Fruit fly (Drosophila melanogaster) whole organism, wandering third instar larva: ENCODE results near the gene CG12099.
A peak's percentile ranks its signal among the peaks of the same experiment; 100 is the strongest.

Source experiments
- Abd-B ChIP-seq: fragments of >200 bp; optimal IDR thresholded peaks from 2 replicates; lab custom pipeline; 2017; ENCODE audit warnings: missing biosample characterization, missing genetic modification characterization
- CG32264 ChIP-seq: fragments of 200-800 bp; sonication (Bioruptor generic); optimal IDR thresholded peaks from 2 replicates; lab custom pipeline; 2016; ENCODE audit warnings: missing biosample characterization, missing genetic modification characterization
- CG9705 ChIP-seq: fragments of 200-800 bp; sonication (Bioruptor generic); optimal IDR thresholded peaks from 2 replicates; lab custom pipeline; 2018; ENCODE audit warnings: missing biosample characterization, mild to moderate bottlenecking, missing genetic modification characterization
- CrebA ChIP-seq: fragments of 200-800 bp; sonication (Bioruptor generic); optimal IDR thresholded peaks from 2 replicates; lab custom pipeline; 2016; ENCODE audit warnings: missing biosample characterization, mild to moderate bottlenecking, missing genetic modification characterization, borderline replicate concordance
- Dif ChIP-seq: fragments of 200-275, 200-300 bp; sonication (Bioruptor generic); optimal IDR thresholded peaks from 2 replicates; lab custom pipeline; 2018; ENCODE audit warnings: missing biosample characterization, missing genetic modification characterization; ENCODE audit not compliant: partially characterized antibody
- HLH106 ChIP-seq: fragments of 200-800 bp; optimal IDR thresholded peaks from 3 replicates; lab custom pipeline; 2019; ENCODE audit warnings: missing biosample characterization, mild to moderate bottlenecking, missing genetic modification characterization, moderate library complexity
- Hnf4 ChIP-seq: fragments of 200-800 bp; sonication (Bioruptor generic); optimal IDR thresholded peaks from 2 replicates; lab custom pipeline; 2016; ENCODE audit warnings: missing biosample characterization, mild to moderate bottlenecking, missing genetic modification characterization
- Hr78 ChIP-seq: fragments of >200 bp; optimal IDR thresholded peaks from 2 replicates; lab custom pipeline; 2017; ENCODE audit warnings: missing biosample characterization, missing genetic modification characterization
- Hr83 ChIP-seq: fragments of 200-300 bp; sonication (Bioruptor generic); optimal IDR thresholded peaks from 2 replicates; lab custom pipeline; 2016; ENCODE audit warnings: missing biosample characterization, mild to moderate bottlenecking, missing genetic modification characterization, moderate library complexity; ENCODE audit not compliant: poor library complexity, severe bottlenecking
- Jra ChIP-seq: sonication (Bioruptor generic); optimal IDR thresholded peaks from 2 replicates; lab custom pipeline; 2016; ENCODE audit warnings: missing biosample characterization, missing genetic modification characterization
- Mio ChIP-seq: sonication (Bioruptor generic); optimal IDR thresholded peaks from 2 replicates; lab custom pipeline; 2016; ENCODE audit warnings: missing biosample characterization, missing genetic modification characterization
- N ChIP-seq: fragments of >200 bp; optimal IDR thresholded peaks from 2 replicates; lab custom pipeline; 2018; ENCODE audit warnings: missing biosample characterization, missing external identifiers, missing genetic modification characterization
- OdsH ChIP-seq: fragments of 200-800 bp; sonication (Bioruptor generic); optimal IDR thresholded peaks from 2 replicates; lab custom pipeline; 2016; ENCODE audit warnings: missing biosample characterization, mild to moderate bottlenecking, missing genetic modification characterization
- Rel ChIP-seq, 2 experiments: fragments of 200-800 bp; sonication (Bioruptor generic) in 1 of 2; optimal IDR thresholded peaks; 2 replicates in 1 of 2; 3 replicates in 1 of 2; lab custom pipeline; 2016 to 2019; ENCODE audit warnings: mild to moderate bottlenecking in 2 of 2, missing biosample characterization in 2 of 2, missing genetic modification characterization in 2 of 2, moderate library complexity in 1 of 2
- Sp1 ChIP-seq: fragments of 200-800 bp; sonication (Bioruptor generic); optimal IDR thresholded peaks from 3 replicates; lab custom pipeline; 2019; ENCODE audit warnings: missing biosample characterization, mild to moderate bottlenecking, missing genetic modification characterization, moderate library complexity
- br ChIP-seq: fragments of 200-800 bp; sonication (Bioruptor generic); optimal IDR thresholded peaks from 2 replicates; lab custom pipeline; 2016; ENCODE audit warnings: missing biosample characterization, missing genetic modification characterization
- dsf ChIP-seq: sonication (Bioruptor generic); optimal IDR thresholded peaks from 2 replicates; lab custom pipeline; 2016; ENCODE audit warnings: missing biosample characterization, missing genetic modification characterization, borderline replicate concordance
- ey ChIP-seq: fragments of 200-800 bp; sonication (Bioruptor generic); optimal IDR thresholded peaks from 2 replicates; lab custom pipeline; 2016; ENCODE audit warnings: missing biosample characterization, missing genetic modification characterization
- foxo ChIP-seq, 2 experiments: fragments of 200-800 bp; sonication (Bioruptor generic); optimal IDR thresholded peaks; 2 replicates in 1 of 2; 3 replicates in 1 of 2; lab custom pipeline; 2016 to 2017; ENCODE audit warnings: missing biosample characterization in 2 of 2, missing genetic modification characterization in 2 of 2
- fru ChIP-seq: fragments of 200-800 bp; sonication (Bioruptor generic); optimal IDR thresholded peaks from 3 replicates; lab custom pipeline; 2016; ENCODE audit warnings: missing biosample characterization, mild to moderate bottlenecking, missing genetic modification characterization
- h ChIP-seq: fragments of 200-800 bp; sonication (Bioruptor generic); optimal IDR thresholded peaks from 3 replicates; lab custom pipeline; 2016; ENCODE audit warnings: missing biosample characterization, mild to moderate bottlenecking, missing genetic modification characterization
- lola ChIP-seq: fragments of >200 bp; optimal IDR thresholded peaks from 2 replicates; lab custom pipeline; 2017; ENCODE audit warnings: missing biosample characterization, missing genetic modification characterization
- psq ChIP-seq: fragments of 200-800 bp; sonication (Bioruptor generic); optimal IDR thresholded peaks from 3 replicates; lab custom pipeline; 2017; ENCODE audit warnings: missing biosample characterization, mild to moderate bottlenecking, missing genetic modification characterization, moderate library complexity
- rgr ChIP-seq: fragments of 200-800 bp; sonication (Bioruptor generic); optimal IDR thresholded peaks from 3 replicates; lab custom pipeline; 2016; ENCODE audit warnings: missing biosample characterization, mild to moderate bottlenecking, missing genetic modification characterization
- sage ChIP-seq: fragments of 200-800 bp; sonication (Bioruptor generic); optimal IDR thresholded peaks from 2 replicates; lab custom pipeline; 2016; ENCODE audit warnings: missing biosample characterization, mild to moderate bottlenecking, missing genetic modification characterization
- sv ChIP-seq: fragments of 200-800 bp; sonication (Bioruptor generic); optimal IDR thresholded peaks from 3 replicates; lab custom pipeline; 2016; ENCODE audit warnings: missing biosample characterization, missing genetic modification characterization
- tai ChIP-seq: sonication (Bioruptor generic); optimal IDR thresholded peaks from 2 replicates; lab custom pipeline; 2016; ENCODE audit warnings: missing biosample characterization, missing genetic modification characterization
- usp ChIP-seq: fragments of >200 bp; optimal IDR thresholded peaks from 2 replicates; lab custom pipeline; 2017; ENCODE audit warnings: missing biosample characterization, missing genetic modification characterization
- woc ChIP-seq: sonication (Bioruptor generic); optimal IDR thresholded peaks from 2 replicates; lab custom pipeline; 2016; ENCODE audit warnings: missing biosample characterization, mild to moderate bottlenecking, missing genetic modification characterization

CG12099 gene

DNA sequence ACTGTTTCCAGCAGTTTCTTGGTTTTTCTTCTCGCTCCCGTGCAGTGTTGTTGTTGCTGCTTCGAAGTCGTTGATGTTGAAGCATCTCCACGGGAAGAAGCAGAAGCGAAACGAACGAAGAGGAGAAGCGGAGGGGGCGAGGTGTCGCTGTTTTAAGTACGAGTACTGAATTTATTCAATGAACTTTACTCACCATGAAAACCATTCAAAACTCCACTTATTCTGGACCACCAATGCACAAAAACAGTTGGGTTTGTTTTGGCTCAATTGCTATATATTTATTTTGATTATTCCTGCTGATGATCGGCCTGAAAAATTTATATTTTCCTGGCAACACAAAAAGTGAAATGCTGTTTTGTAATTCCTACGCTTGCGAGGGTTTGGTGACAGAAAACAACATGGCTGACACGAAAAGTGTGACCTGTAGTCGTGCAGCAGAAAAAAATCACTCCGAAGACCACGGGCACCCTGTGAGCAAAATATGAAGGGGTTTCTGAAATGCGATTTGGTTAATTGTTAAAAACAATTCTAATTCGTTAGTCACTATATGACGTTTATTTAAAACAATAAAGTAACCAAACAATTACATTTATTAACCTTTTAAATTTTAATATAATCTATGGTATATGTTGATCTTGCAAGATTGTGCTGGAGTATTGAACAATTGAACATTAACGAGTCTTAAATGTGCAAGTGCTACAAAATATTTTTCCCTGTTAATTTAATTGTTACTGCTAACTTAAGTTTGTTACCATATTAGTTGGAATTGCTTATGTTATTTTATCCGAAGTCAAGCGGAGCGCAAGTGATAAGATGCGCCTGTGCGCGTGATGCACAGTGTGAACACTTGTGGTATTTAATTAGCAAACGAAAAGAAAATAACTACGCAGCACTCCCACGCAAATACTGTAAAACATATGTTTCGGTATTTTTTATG, 10.2 kb upstream of the CG12099 start, which contains the start of gene CG7879:
CG7879 (minus strand) TSS at position 384 of the 937 bp plus-strand sequence.
- TF ChIP-seq Hnf4 (no peak), Rel (GFP tag; optimal IDR thresholded peaks at IDR 0.05; lab: Kevin White, UChicago) (no peak), Rel (tag; optimal IDR thresholded peaks at IDR 0.05; lab: Kevin White, UChicago) (peak; percentile 36), dsf (GFP tag; lab: Kevin White, UChicago) (no peak), rgr (GFP tag; lab: Kevin White, UChicago) (peak; percentile 22), psq (GFP tag; lab: Kevin White, UChicago) (peak; percentile 49), woc (GFP tag; lab: Kevin White, UChicago) (peak; percentile 41), fru (GFP tag; lab: Kevin White, UChicago) (no peak), sv (GFP tag; lab: Kevin White, UChicago) (peak; percentile 48), foxo (GFP tag; optimal IDR thresholded peaks at IDR 0.05; lab: Kevin White, UChicago) (peak in 1 of 2 experiments; percentile 28), h (GFP tag; lab: Kevin White, UChicago) (peak; percentile 34), HLH106 (peak; percentile 44), Sp1 (GFP tag; lab: Kevin White, UChicago) (peak; percentile 9)

DNA sequence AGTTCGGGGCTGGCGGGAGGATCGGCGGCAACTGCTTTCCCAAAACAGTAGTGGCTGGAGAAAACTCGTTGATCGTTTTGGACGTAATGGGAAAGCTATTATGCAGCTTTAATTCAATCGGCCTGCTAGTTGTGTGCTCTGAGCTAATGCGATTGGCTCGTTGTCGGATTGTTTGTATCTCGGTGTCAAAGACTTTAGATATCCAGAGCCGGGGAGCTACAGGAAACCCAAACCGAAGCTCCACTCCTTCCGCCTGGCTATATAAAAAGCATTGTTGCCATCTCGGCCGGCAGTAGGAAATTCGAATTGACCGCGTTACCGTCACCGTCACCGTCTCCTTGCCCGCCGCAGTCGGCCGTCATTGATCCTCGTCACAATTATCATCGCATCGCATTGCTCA, 6.8 kb upstream of the CG12099 start, which contains the start of gene CG12003:
CG12003 (plus strand) TSS at position 301 of the 400 bp plus-strand sequence.
- no peak for TF ChIP-seq lola (GFP tag; lab: Kevin White, UChicago)

DNA sequence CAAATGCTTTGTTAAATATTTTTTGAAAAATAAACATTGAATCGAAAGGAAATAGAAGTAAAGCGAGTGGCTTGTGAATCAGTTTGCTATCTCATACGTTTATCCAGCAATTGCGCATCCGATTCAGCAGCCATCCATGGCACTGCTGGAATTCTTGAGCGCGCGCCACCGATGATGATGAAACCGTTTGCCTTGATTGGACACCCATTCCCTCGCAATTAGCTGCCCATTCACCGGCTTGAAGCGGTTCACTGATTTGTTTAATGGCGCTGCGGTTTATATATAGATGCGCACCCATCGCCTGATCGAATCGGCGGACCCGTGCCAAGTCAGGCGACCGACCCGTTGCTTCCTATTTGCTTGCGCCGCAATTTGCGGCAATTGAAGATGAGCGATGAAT, 5.1 kb downstream of the CG12099 start, which contains the start of gene Pcyt2:
Pcyt2 (plus strand) TSS at position 301 of the 400 bp plus-strand sequence.
- no peak for TF ChIP-seq lola (GFP tag; lab: Kevin White, UChicago)
- no peak for TF ChIP-seq Hr83 (GFP tag; lab: Kevin White, UChicago)
- TF ChIP-seq CG32264 = no peak
- TF ChIP-seq Jra (GFP tag; lab: Kevin White, UChicago) = no peak
- no peak for TF ChIP-seq OdsH
- TF ChIP-seq br (GFP tag; lab: Kevin White, UChicago) = no peak
- TF ChIP-seq dsf (GFP tag; lab: Kevin White, UChicago) = no peak
- TF ChIP-seq rgr (GFP tag; lab: Kevin White, UChicago) = no peak
- no peak for TF ChIP-seq ey (GFP tag; lab: Kevin White, UChicago)
- no peak for TF ChIP-seq Hr78 (GFP tag; lab: Kevin White, UChicago)
- no peak for TF ChIP-seq Mio (GFP tag; lab: Kevin White, UChicago)

DNA sequence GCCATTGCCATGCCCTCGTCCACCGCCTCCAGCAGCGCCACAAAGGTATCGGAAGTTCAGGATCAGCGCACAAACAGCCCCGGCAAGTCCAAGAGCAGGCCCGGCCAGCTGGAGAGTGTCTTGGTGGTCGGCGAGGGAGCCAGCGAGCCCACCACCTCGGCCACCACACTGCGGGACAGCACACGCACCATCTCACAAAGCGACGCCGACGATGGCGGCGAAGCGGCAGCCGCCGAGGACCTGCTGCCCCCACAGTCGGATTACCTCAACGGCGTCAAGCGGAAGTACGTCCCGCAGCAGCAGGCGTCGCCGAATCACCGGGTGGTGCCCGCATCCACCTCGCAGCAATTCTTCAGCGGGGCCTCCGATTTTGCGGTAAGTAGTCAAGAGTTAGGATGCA, 7.4 kb downstream of the CG12099 start:
- TF ChIP-seq woc (GFP tag; lab: Kevin White, UChicago) = no peak
- TF ChIP-seq foxo (GFP tag; optimal IDR thresholded peaks at IDR 0.05; lab: Kevin White, UChicago) = no peak

DNA sequence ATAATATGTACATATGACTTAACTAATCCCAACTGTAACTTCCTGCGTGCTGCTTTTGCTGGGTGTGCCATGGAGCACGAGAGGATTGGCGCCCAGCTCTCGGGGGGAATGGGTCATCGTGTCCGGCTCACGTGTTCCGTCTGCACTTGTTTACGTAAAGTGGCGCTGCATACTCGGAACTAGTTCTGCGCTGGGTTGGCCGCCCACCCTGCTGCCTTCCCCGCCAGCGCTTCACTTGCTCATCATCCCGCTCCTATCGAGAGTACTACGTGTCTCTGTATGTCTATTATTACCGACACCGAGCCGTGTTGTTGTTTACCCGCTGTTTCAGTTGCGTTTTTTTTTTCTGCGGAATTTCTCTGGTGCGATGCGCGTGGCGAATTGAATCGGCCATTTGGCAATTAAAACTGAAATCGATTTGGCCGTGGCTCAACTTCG, 8.6 kb downstream of the CG12099 start:
- TF ChIP-seq CG9705 (GFP tag; lab: Kevin White, UChicago) (no peak), Sp1 (GFP tag; lab: Kevin White, UChicago) (no peak), h (GFP tag; lab: Kevin White, UChicago) (no peak), HLH106 (no peak), foxo (GFP tag; optimal IDR thresholded peaks at IDR 0.05; lab: Kevin White, UChicago) (no peak), CrebA (no peak), woc (GFP tag; lab: Kevin White, UChicago) (no peak), Jra (GFP tag; lab: Kevin White, UChicago) (no peak), usp (GFP tag; lab: Kevin White, UChicago) (no peak), N (GFP tag; lab: Kevin White, UChicago) (no peak), tai (GFP tag; lab: Kevin White, UChicago) (no peak), Abd-B (GFP tag; lab: Kevin White, UChicago) (no peak), sage (GFP tag; lab: Kevin White, UChicago) (no peak), Dif (no peak), dsf (GFP tag; lab: Kevin White, UChicago) (no peak), Hr83 (GFP tag; lab: Kevin White, UChicago) (no peak), OdsH (no peak)
